Worm (Caenorhabditis elegans) whole organism, L4/young adult: ENCODE data around the gene fbxb-25.
"Not testable (repeated sequence)": the region's sequence is repeated elsewhere in the genome, so short reads cannot be mapped to it uniquely, and the experiment has no call there.

Experiments
- W03F9.2 ChIP-seq: fragments of 150-350 bp; optimal IDR thresholded peaks from 2 replicates; lab custom pipeline; 2014; ENCODE audit warnings: missing biosample characterization, missing genetic modification characterization
- dao-5 ChIP-seq: sonication (generic microtip); optimal IDR thresholded peaks from 2 replicates; lab custom pipeline; 2016; ENCODE audit warnings: missing genotype, missing genetic modification characterization, moderate library complexity, missing compliant biosample characterization
- him-1 ChIP-seq: sonication (generic microtip); optimal IDR thresholded peaks from 2 replicates; lab custom pipeline; 2016; ENCODE audit warnings: missing genotype, missing genetic modification reagents, missing genetic modification characterization, missing compliant biosample characterization

ce11 chrII:1636392-1636791, 47.5 kb upstream of the fbxb-25 start, which contains the start of gene srg-20:
- not testable (repeated sequence) for TF ChIP-seq dao-5, him-1, W03F9.2 (tag; lab: Kevin White, UChicago)
